Worm (Caenorhabditis elegans) whole organism, L3 larva: Measurements from ENCODE around the gene syp-2.

Source experiments
- ama-1 ChIP-seq: fragments of 150-350 bp; optimal IDR thresholded peaks from 2 replicates; lab custom pipeline; 2018
- nhr-25 ChIP-seq: sonication (generic microtip); optimal IDR thresholded peaks from 2 replicates; lab custom pipeline; 2017; ENCODE audit warnings: missing biosample characterization, missing genetic modification characterization
- nhr-67 ChIP-seq: fragments of 150-350 bp; optimal IDR thresholded peaks from 2 replicates; lab custom pipeline; 2014; ENCODE audit warnings: missing biosample characterization, missing genetic modification characterization
- tbx-2 ChIP-seq: sonication (generic microtip); optimal IDR thresholded peaks from 2 replicates; lab custom pipeline; 2016; ENCODE audit warnings: mild to moderate bottlenecking, missing genetic modification characterization, missing compliant biosample characterization
- unc-39 ChIP-seq: sonication (generic microtip); optimal IDR thresholded peaks from 4 replicates; lab custom pipeline; 2017; ENCODE audit warnings: missing biosample characterization, missing genetic modification characterization

DNA sequence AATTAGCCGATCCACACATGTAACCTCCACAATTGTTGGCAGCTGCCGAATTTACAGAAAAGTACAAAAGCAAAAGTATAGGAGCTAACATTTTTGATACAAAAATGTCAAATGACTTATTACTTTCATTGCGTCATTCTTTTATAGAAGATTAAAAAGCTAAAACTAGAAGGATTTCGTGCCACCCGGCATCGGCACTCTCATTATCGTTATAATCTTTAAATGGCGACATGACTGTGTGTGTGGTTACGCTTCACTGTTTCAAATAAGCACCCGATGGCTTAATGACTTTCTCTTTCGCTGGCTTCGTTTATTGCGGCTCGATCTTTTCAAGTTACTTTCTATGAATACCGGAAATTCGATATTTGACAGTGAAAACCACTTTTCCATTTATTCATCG is 2.5 kb upstream of the syp-2 start, which contains the start of gene grl-1:
- TF ChIP-seq nhr-25 (no peak), nhr-67 (no peak), tbx-2 (tag; lab: Kevin White, UChicago) (no peak), ama-1 (lab: Kevin White, UChicago) (no peak), unc-39 (tag; lab: Kevin White, UChicago) (no peak)
